Worm (Caenorhabditis elegans) whole organism, midembryonic: Measurements from ENCODE around the gene ghi-1.

ENCODE experiments used
- T22C8.4 ChIP-seq: fragments of 200-800 bp; sonication (Bioruptor generic); IDR thresholded peaks from 2 replicates; pipeline ENCODE4 v1.3.6; 2022; ENCODE audit warnings: missing genetic modification characterization, missing compliant biosample characterization
- klf-2 ChIP-seq: fragments of 200-800 bp; sonication (Bioruptor generic); conservative IDR thresholded peaks from 2 replicates; pipeline ENCODE4 v1.3.6; 2022; ENCODE audit warnings: missing genetic modification reagents, missing genetic modification characterization, missing compliant biosample characterization
- tab-1 ChIP-seq: fragments of 200-800 bp; sonication (Bioruptor generic); IDR thresholded peaks from 2 replicates; pipeline ENCODE4 v1.3.6; 2022; ENCODE audit warnings: missing genetic modification characterization, missing compliant biosample characterization

DNA sequence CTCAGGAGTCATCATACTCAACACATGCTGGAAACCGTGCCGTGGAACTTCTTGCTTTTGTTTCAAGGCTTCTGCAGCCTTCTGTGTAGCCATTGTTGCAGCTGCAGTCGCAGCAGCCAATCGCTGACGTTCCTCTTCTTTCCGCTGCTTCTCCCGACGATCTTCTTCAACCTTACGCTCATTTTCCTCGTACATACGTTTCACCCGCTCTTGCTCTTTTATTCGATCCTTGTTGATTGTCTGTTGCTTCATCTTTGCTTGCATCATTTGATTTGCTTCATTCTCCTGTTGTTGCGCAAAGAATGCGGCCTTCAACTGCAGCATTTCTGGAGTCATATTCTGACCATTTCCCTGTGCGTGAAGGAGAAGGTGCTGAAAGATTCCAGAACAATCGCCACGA, 23.9 kb upstream of the ghi-1 start:
- TF ChIP-seq T22C8.4 (GFP tag; lab: Robert Waterston, UW) (no peak), klf-2 (GFP tag; lab: Robert Waterston, UW) (no peak), tab-1 (no peak)
